Fruit fly (Drosophila melanogaster): ENCODE results near the gene CG10211.

The CG10211 gene

dm6 chr2L:18554205-18554604 is 36.9 kb downstream of the CG10211 start:
- TF ChIP-seq Hr38 (GFP tag; optimal IDR thresholded peaks at IDR 0.05) (no peak), Sox15 (GFP tag; optimal IDR thresholded peaks at IDR 0.05) (no peak), spab (GFP tag; optimal IDR thresholded peaks at IDR 0.05) (no peak), CG10631 (GFP tag; optimal IDR thresholded peaks at IDR 0.05) (no peak), CG7368 (GFP tag; optimal IDR thresholded peaks at IDR 0.05) (no peak), CG6808 (GFP tag; optimal IDR thresholded peaks at IDR 0.05) (no peak), CG6163 (GFP tag; IDR thresholded peaks at IDR 0.05) (peak; percentile 40; the same call in 1 of the 3 replicates), acj6 (GFP tag; optimal IDR thresholded peaks at IDR 0.05) (no peak), svp (GFP tag) (no peak), OdsH (GFP tag; optimal IDR thresholded peaks at IDR 0.05) (peak; percentile 0), CG1621 (tag; optimal IDR thresholded peaks at IDR 0.05) (no peak), fd85E (GFP tag; optimal IDR thresholded peaks at IDR 0.05) (no peak), cyc (GFP tag; optimal IDR thresholded peaks at IDR 0.05) (no peak), Hr39 (GFP tag; optimal IDR thresholded peaks at IDR 0.05) (no peak), CG16779 (tag; optimal IDR thresholded peaks at IDR 0.05) (no peak), Ets96B (tag; optimal IDR thresholded peaks at IDR 0.05) (no peak), fkh (GFP tag; optimal IDR thresholded peaks at IDR 0.05) (no peak), Eip78C (GFP tag) (peak; percentile 13), pdm3 (GFP tag; optimal IDR thresholded peaks at IDR 0.05) (peak; percentile 25), Smox (GFP tag; optimal IDR thresholded peaks at IDR 0.05) (no peak), fd59A (GFP tag; optimal IDR thresholded peaks at IDR 0.05) (no peak), CG6276 (GFP tag; optimal IDR thresholded peaks at IDR 0.05) (no peak), Lpt (GFP tag; optimal IDR thresholded peaks at IDR 0.05) (no peak), CG8119 (GFP tag; IDR thresholded peaks at IDR 0.05) (peak; percentile 56; the same call in 1 of the 3 replicates), CG8319 (GFP tag; optimal IDR thresholded peaks at IDR 0.05) (no peak), Sox102F (GFP tag; optimal IDR thresholded peaks at IDR 0.05) (no peak), CG11762 (GFP tag; optimal IDR thresholded peaks at IDR 0.05; ENCODE audit: insufficient read depth) (no peak), Blimp-1 (GFP tag; optimal IDR thresholded peaks at IDR 0.05) (no peak), CG6854 (GFP tag; optimal IDR thresholded peaks at IDR 0.05) (no peak), net (GFP tag; optimal IDR thresholded peaks at IDR 0.05) (peak; percentile 12), CG10669 (GFP tag; optimal IDR thresholded peaks at IDR 0.05) (no peak), dsx (GFP tag; optimal IDR thresholded peaks at IDR 0.05; ENCODE audit: poor library complexity, severe bottlenecking) (no peak), Eip93F (GFP tag; optimal IDR thresholded peaks at IDR 0.05) (no peak), CG11902 (GFP tag; optimal IDR thresholded peaks at IDR 0.05) (no peak), vri (GFP tag; optimal IDR thresholded peaks at IDR 0.05) (no peak), CG3919 (GFP tag; optimal IDR thresholded peaks at IDR 0.05) (no peak), Ets21C (GFP tag; optimal IDR thresholded peaks at IDR 0.05) (no peak), Met (GFP tag; optimal IDR thresholded peaks at IDR 0.05) (no peak), Eip75B (GFP tag; optimal IDR thresholded peaks at IDR 0.05) (no peak), CG4318 (GFP tag; optimal IDR thresholded peaks at IDR 0.05) (peak; percentile 5), CG32006 (GFP tag; optimal IDR thresholded peaks at IDR 0.05) (peak; percentile 50), CG8632 (GFP tag; optimal IDR thresholded peaks at IDR 0.05) (no peak), CG15336 (GFP tag; IDR thresholded peaks at IDR 0.05) (peak; percentile 53), esn (GFP tag; optimal IDR thresholded peaks at IDR 0.05) (no peak), Sox14 (GFP tag; optimal IDR thresholded peaks at IDR 0.05) (peak; percentile 2), CG11294 (GFP tag; IDR thresholded peaks at IDR 0.05) (no peak), Hr4 (GFP tag; optimal IDR thresholded peaks at IDR 0.05) (peak; percentile 61), dac (GFP tag; optimal IDR thresholded peaks at IDR 0.05) (no peak), Gug (GFP tag; IDR thresholded peaks at IDR 0.05) (no peak), CG6792 (GFP tag; optimal IDR thresholded peaks at IDR 0.05) (no peak), eg (GFP tag; IDR thresholded peaks at IDR 0.05) (no peak; the same call in 2 of the 3 replicates), CG31627 (GFP tag; optimal IDR thresholded peaks at IDR 0.05) (no peak), achi (GFP tag; optimal IDR thresholded peaks at IDR 0.05) (no peak)

Data from whole organism, prepupa.